Worm (Caenorhabditis elegans) whole organism, young adult: Measurements from ENCODE around the gene W02A2.12.

ENCODE experiments used
- B0035.1 ChIP-seq: sonication (generic microtip); optimal IDR thresholded peaks from 2 replicates; lab custom pipeline; 2016; ENCODE audit warnings: missing genetic modification characterization, mild to moderate bottlenecking, missing compliant biosample characterization, missing genotype, missing genetic modification reagents
- C17E4.6 ChIP-seq: fragments of 200-800 bp; sonication (Bioruptor generic); IDR thresholded peaks from 2 replicates; pipeline ENCODE4 v1.3.6; 2022; ENCODE audit warnings: missing genetic modification reagents, missing genetic modification characterization, missing compliant biosample characterization
- F39B2.1 ChIP-seq: fragments of 200-800 bp; sonication (Bioruptor generic); IDR thresholded peaks from 2 replicates; pipeline ENCODE4 v1.3.6; 2022; ENCODE audit warnings: missing genetic modification reagents, missing genetic modification characterization, missing compliant biosample characterization
- F49E8.2 ChIP-seq: sonication (generic microtip); optimal IDR thresholded peaks from 3 replicates; lab custom pipeline; 2017; ENCODE audit warnings: missing genetic modification characterization, mild to moderate bottlenecking, missing compliant biosample characterization, antibody characterized with exemption, moderate library complexity; ENCODE audit not compliant: insufficient read depth
- F55B11.4 ChIP-seq: sonication (generic microtip); optimal IDR thresholded peaks from 2 replicates; lab custom pipeline; 2016; ENCODE audit warnings: missing compliant biosample characterization, missing genetic modification characterization, borderline replicate concordance; ENCODE audit not compliant: insufficient read depth
- F57A8.1 ChIP-seq: fragments of 200-800 bp; sonication (Bioruptor generic); optimal IDR thresholded peaks from 2 replicates; lab custom pipeline; 2018; ENCODE audit warnings: mild to moderate bottlenecking, missing genetic modification characterization, moderate library complexity, missing compliant biosample characterization
- K11D2.4 ChIP-seq: fragments of 200-800 bp; sonication (Bioruptor generic); IDR thresholded peaks from 2 replicates; pipeline ENCODE4 v1.3.6; 2022; ENCODE audit warnings: missing genetic modification reagents, missing genetic modification characterization, missing compliant biosample characterization
- Y53G8AR.9 ChIP-seq: fragments of 200-800 bp; sonication (Bioruptor generic); conservative IDR thresholded peaks from 2 replicates; pipeline ENCODE4 v1.3.6; 2022; ENCODE audit warnings: missing genetic modification reagents, missing genetic modification characterization, missing compliant biosample characterization
- Y79H2A.3 ChIP-seq: fragments of 200-800 bp; sonication (Bioruptor generic); conservative IDR thresholded peaks from 2 replicates; pipeline ENCODE4 v1.3.6; 2022; ENCODE audit warnings: missing genetic modification reagents, missing genetic modification characterization, missing compliant biosample characterization
- ZK185.1 ChIP-seq: sonication (generic microtip); optimal IDR thresholded peaks from 2 replicates; lab custom pipeline; 2016; ENCODE audit warnings: mild to moderate bottlenecking, missing genetic modification characterization, missing compliant biosample characterization; ENCODE audit not compliant: poor library complexity, severe bottlenecking
- aptf-2 ChIP-seq: fragments of 200-800 bp; sonication (Bioruptor generic); conservative IDR thresholded peaks from 2 replicates; pipeline ENCODE4 v1.3.6; 2022; ENCODE audit warnings: missing genetic modification reagents, missing genetic modification characterization, missing compliant biosample characterization
- atf-7 ChIP-seq: sonication (generic microtip); optimal IDR thresholded peaks from 2 replicates; lab custom pipeline; 2017; ENCODE audit warnings: mild to moderate bottlenecking, missing genetic modification characterization, missing compliant biosample characterization
- athp-1 ChIP-seq: sonication (generic microtip); optimal IDR thresholded peaks from 2 replicates; lab custom pipeline; 2017; ENCODE audit warnings: mild to moderate bottlenecking, missing genetic modification characterization, missing compliant biosample characterization
- bed-1 ChIP-seq: fragments of 200-800 bp; sonication (Bioruptor generic); IDR thresholded peaks from 2 replicates; pipeline ENCODE4 v1.3.6; 2022; ENCODE audit warnings: missing genetic modification reagents, missing genetic modification characterization, missing compliant biosample characterization
- bed-2 ChIP-seq: fragments of 200-800 bp; sonication (Bioruptor generic); IDR thresholded peaks from 2 replicates; pipeline ENCODE4 v1.3.6; 2022; ENCODE audit warnings: missing genetic modification reagents, missing genetic modification characterization, missing compliant biosample characterization
- cebp-2 ChIP-seq: fragments of 200-800 bp; sonication (Bioruptor generic); IDR thresholded peaks from 2 replicates; pipeline ENCODE4 v1.3.6; 2022; ENCODE audit warnings: missing genetic modification characterization, missing compliant biosample characterization
- ceh-27 ChIP-seq: fragments of 200-800 bp; sonication (Bioruptor generic); optimal IDR thresholded peaks from 2 replicates; lab custom pipeline; 2018; ENCODE audit warnings: mild to moderate bottlenecking, missing genetic modification characterization, moderate library complexity, missing compliant biosample characterization
- dox-1 ChIP-seq: fragments of 200-800 bp; sonication (Bioruptor generic); IDR thresholded peaks from 2 replicates; pipeline ENCODE4 v1.3.6; 2022; ENCODE audit warnings: missing genetic modification reagents, missing genetic modification characterization, missing compliant biosample characterization
- egrh-3 ChIP-seq: fragments of 200-800 bp; sonication (Bioruptor generic); IDR thresholded peaks from 2 replicates; pipeline ENCODE4 v1.3.6; 2022; ENCODE audit warnings: missing genetic modification reagents, missing genetic modification characterization, missing compliant biosample characterization
- ekl-4 ChIP-seq: fragments of 200-800 bp; sonication (Bioruptor generic); IDR thresholded peaks from 2 replicates; pipeline ENCODE4 v1.3.6; 2022; ENCODE audit warnings: missing genetic modification reagents, missing genetic modification characterization, missing compliant biosample characterization
- ets-4 ChIP-seq: fragments of 200-800 bp; sonication (Bioruptor generic); optimal IDR thresholded peaks from 2 replicates; lab custom pipeline; 2018; ENCODE audit warnings: mild to moderate bottlenecking, missing genetic modification characterization, missing compliant biosample characterization
- him-1 ChIP-seq: sonication (generic microtip); optimal IDR thresholded peaks from 2 replicates; lab custom pipeline; 2016; ENCODE audit warnings: missing genotype, missing genetic modification reagents, missing genetic modification characterization, missing compliant biosample characterization
- hlh-26 ChIP-seq: fragments of 200-800 bp; sonication (Bioruptor generic); conservative IDR thresholded peaks from 2 replicates; pipeline ENCODE4 v1.3.6; 2022; ENCODE audit warnings: missing genetic modification reagents, missing genetic modification characterization, missing compliant biosample characterization
- hsf-1 ChIP-seq: fragments of 200-800 bp; sonication (Bioruptor generic); IDR thresholded peaks from 2 replicates; pipeline ENCODE4 v1.3.6; 2022; ENCODE audit warnings: missing genetic modification reagents, missing genetic modification characterization, missing compliant biosample characterization
- let-607 ChIP-seq, 2 experiments: fragments of 200-800 bp in 1 of 2; sonication (Bioruptor generic) in 1 of 2; sonication (generic microtip) in 1 of 2; optimal IDR thresholded peaks; 2 replicates each; lab custom pipeline; 2016 to 2018; ENCODE audit warnings: mild to moderate bottlenecking in 2 of 2, missing compliant biosample characterization in 2 of 2, missing genetic modification characterization in 2 of 2, moderate library complexity in 2 of 2, missing genotype in 1 of 2
- lin-35 ChIP-seq, 3 experiments: fragments of 150-350 bp in 2 of 3; sonication (generic microtip) in 1 of 3; optimal IDR thresholded peaks; 2 replicates each; lab custom pipeline; 2014 to 2018; ENCODE audit warnings: missing biosample characterization in 3 of 3, missing genetic modification characterization in 3 of 3, missing genetic modification reagents in 3 of 3
- lin-54 ChIP-seq: fragments of 200-800 bp; sonication (Bioruptor generic); optimal IDR thresholded peaks from 2 replicates; lab custom pipeline; 2018; ENCODE audit warnings: mild to moderate bottlenecking, missing genetic modification characterization, missing compliant biosample characterization
- lir-1 ChIP-seq: fragments of 200-800 bp; sonication (Bioruptor generic); conservative IDR thresholded peaks from 2 replicates; pipeline ENCODE4 v1.3.6; 2022; ENCODE audit warnings: missing genetic modification reagents, missing genetic modification characterization, missing compliant biosample characterization
- lsy-27 ChIP-seq: sonication (generic microtip); optimal IDR thresholded peaks from 2 replicates; lab custom pipeline; 2017; ENCODE audit warnings: missing genetic modification characterization, mild to moderate bottlenecking, missing compliant biosample characterization, antibody characterized with exemption, missing genotype, borderline replicate concordance; ENCODE audit not compliant: insufficient read depth
- mcd-1 ChIP-seq: fragments of 200-800 bp; sonication (Bioruptor generic); IDR thresholded peaks from 2 replicates; pipeline ENCODE4 v1.3.6; 2022; ENCODE audit warnings: missing genetic modification reagents, missing genetic modification characterization, missing compliant biosample characterization
- mel-28 ChIP-seq: sonication (generic microtip); optimal IDR thresholded peaks from 2 replicates; lab custom pipeline; 2016; ENCODE audit warnings: borderline replicate concordance, mild to moderate bottlenecking, missing genetic modification characterization, missing compliant biosample characterization
- mxl-1 ChIP-seq: sonication (generic microtip); optimal IDR thresholded peaks from 2 replicates; lab custom pipeline; 2016; ENCODE audit warnings: missing genetic modification characterization, missing compliant biosample characterization
- nfya-1 ChIP-seq: sonication (generic microtip); optimal IDR thresholded peaks from 2 replicates; lab custom pipeline; 2017; ENCODE audit warnings: antibody characterized with exemption, missing compliant biosample characterization, missing genetic modification characterization, borderline replicate concordance; ENCODE audit not compliant: insufficient read depth
- nfya-2 ChIP-seq: fragments of 200-800 bp; sonication (Bioruptor generic); IDR thresholded peaks from 2 replicates; pipeline ENCODE4 v1.3.6; 2022; ENCODE audit warnings: missing genetic modification reagents, missing genetic modification characterization, missing compliant biosample characterization
- nhr-179 ChIP-seq: sonication (generic microtip); optimal IDR thresholded peaks from 2 replicates; lab custom pipeline; 2016; ENCODE audit warnings: mild to moderate bottlenecking, missing genetic modification characterization, missing compliant biosample characterization
- nhr-90 ChIP-seq: sonication (generic microtip); optimal IDR thresholded peaks from 2 replicates; lab custom pipeline; 2016; ENCODE audit warnings: missing genotype, mild to moderate bottlenecking, missing genetic modification characterization, missing compliant biosample characterization
- rec-8 ChIP-seq, 2 experiments: sonication (generic microtip); optimal IDR thresholded peaks; 2 replicates each; lab custom pipeline; 2016; ENCODE audit warnings: mild to moderate bottlenecking in 2 of 2, missing genetic modification characterization in 2 of 2, missing genetic modification reagents in 2 of 2, missing genotype in 2 of 2, missing biosample characterization in 1 of 2, missing compliant biosample characterization in 1 of 2, moderate library complexity in 1 of 2
- snpc-1.1 ChIP-seq: sonication (generic microtip); optimal IDR thresholded peaks from 2 replicates; lab custom pipeline; 2017; ENCODE audit warnings: missing genetic modification characterization, mild to moderate bottlenecking, missing compliant biosample characterization, antibody characterized with exemption, moderate library complexity, missing genotype, missing genetic modification reagents; ENCODE audit not compliant: insufficient read depth
- somi-1 ChIP-seq: fragments of 200-800 bp; sonication (Bioruptor generic); optimal IDR thresholded peaks from 2 replicates; lab custom pipeline; 2018; ENCODE audit warnings: mild to moderate bottlenecking, missing genetic modification characterization, missing compliant biosample characterization
- sptf-2 ChIP-seq: fragments of 200-800 bp; sonication (Bioruptor generic); optimal IDR thresholded peaks from 2 replicates; lab custom pipeline; 2018; ENCODE audit warnings: mild to moderate bottlenecking, missing genetic modification characterization, missing compliant biosample characterization
- tbp1 ChIP-seq: fragments of 200-800 bp; sonication (Bioruptor generic); optimal IDR thresholded peaks from 2 replicates; lab custom pipeline; 2018; ENCODE audit warnings: mild to moderate bottlenecking, missing genetic modification characterization, missing compliant biosample characterization
- tbx-9 ChIP-seq: sonication (generic microtip); optimal IDR thresholded peaks from 2 replicates; lab custom pipeline; 2016; ENCODE audit warnings: borderline replicate concordance, missing genetic modification characterization, inconsistent platforms, missing compliant biosample characterization
- tlf-1 ChIP-seq: fragments of 200-800 bp; sonication (Bioruptor generic); optimal IDR thresholded peaks from 2 replicates; lab custom pipeline; 2018; ENCODE audit warnings: mild to moderate bottlenecking, missing genetic modification characterization, missing compliant biosample characterization
- unc-130 ChIP-seq: sonication (generic microtip); optimal IDR thresholded peaks from 2 replicates; lab custom pipeline; 2016; ENCODE audit warnings: missing genetic modification reagents, missing genetic modification characterization, missing compliant biosample characterization
- unc-62 ChIP-seq: fragments of 150-350 bp; optimal IDR thresholded peaks from 2 replicates; lab custom pipeline; 2014; ENCODE audit warnings: missing biosample characterization, missing genetic modification reagents, missing genetic modification characterization
- ztf-22 ChIP-seq: fragments of 200-800 bp; sonication (Bioruptor generic); optimal IDR thresholded peaks from 2 replicates; lab custom pipeline; 2018; ENCODE audit warnings: mild to moderate bottlenecking, missing genetic modification characterization, moderate library complexity, missing compliant biosample characterization
- ztf-26 ChIP-seq: sonication (generic microtip); optimal IDR thresholded peaks from 2 replicates; lab custom pipeline; 2017; ENCODE audit warnings: missing genetic modification characterization, missing compliant biosample characterization

The W02A2.12 gene

DNA sequence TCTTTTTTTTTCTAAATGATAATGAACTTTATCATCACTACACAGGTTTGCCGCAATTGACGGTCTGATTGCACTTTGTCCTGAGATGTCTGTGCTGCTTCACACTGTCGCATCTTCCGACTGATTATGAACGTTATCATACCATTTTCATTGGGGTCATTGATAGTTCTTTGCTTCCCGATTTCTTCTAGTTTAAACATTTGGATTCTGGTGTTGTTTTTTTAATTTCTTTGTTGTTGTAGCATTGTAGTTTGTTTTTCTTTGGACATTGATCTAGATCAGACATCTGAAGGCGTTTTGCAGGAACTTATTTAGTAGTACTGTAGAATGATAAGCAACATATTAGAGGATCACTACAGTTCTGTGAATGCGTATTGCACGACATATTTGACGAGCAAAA, 29.9 kb downstream of the W02A2.12 start (continued):
- TF ChIP-seq ceh-27 (GFP tag; lab: Kevin White, UChicago) (no peak), ztf-22 (GFP tag; lab: Kevin White, UChicago) (peak; percentile 46), lin-35 (GFP tag; optimal IDR thresholded peaks at IDR 0.05; lab: Kevin White, UChicago) (no peak), somi-1 (GFP tag; lab: Kevin White, UChicago) (no peak), nhr-179 (tag; lab: Kevin White, UChicago) (no peak), ets-4 (GFP tag; lab: Kevin White, UChicago) (peak; percentile 59), B0035.1 (tag; lab: Kevin White, UChicago) (no peak), bed-1 (no peak), F49E8.2 (tag; lab: Kevin White, UChicago) (no peak), ztf-26 (tag; lab: Kevin White, UChicago) (peak; percentile 16), him-1 (tag; lab: Kevin White, UChicago) (peak; percentile 17), K11D2.4 (GFP tag; lab: Robert Waterston, UW) (peak; percentile 56; the same call in 1 of the 2 replicates), ekl-4 (peak; percentile 34; the same call in 1 of the 2 replicates), lin-54 (GFP tag; lab: Kevin White, UChicago) (peak; percentile 31), bed-2 (GFP tag; lab: Robert Waterston, UW) (no peak), hsf-1 (GFP tag; lab: Robert Waterston, UW) (peak; percentile 51; the same call in 1 of the 2 replicates), rec-8 (tag; optimal IDR thresholded peaks at IDR 0.05; lab: Kevin White, UChicago) (no peak), cebp-2 (GFP tag; lab: Robert Waterston, UW) (peak; percentile 90; the same call in 1 of the 2 replicates), sptf-2 (GFP tag; lab: Kevin White, UChicago) (no peak), tbx-9 (tag; lab: Kevin White, UChicago) (peak; percentile 74), snpc-1.1 (no peak), ZK185.1 (tag; lab: Kevin White, UChicago) (no peak), C17E4.6 (GFP tag; lab: Robert Waterston, UW) (no peak), nfya-2 (GFP tag; lab: Robert Waterston, UW) (no peak), F55B11.4 (no peak), hlh-26 (GFP tag; lab: Robert Waterston, UW) (no peak), dox-1 (GFP tag; lab: Robert Waterston, UW) (no peak), unc-130 (GFP tag; lab: Kevin White, UChicago) (no peak), F39B2.1 (GFP tag; lab: Robert Waterston, UW) (no peak), lir-1 (GFP tag; lab: Robert Waterston, UW) (no peak), F57A8.1 (GFP tag; lab: Kevin White, UChicago) (no peak), mel-28 (tag; lab: Kevin White, UChicago) (no peak), Y53G8AR.9 (GFP tag; lab: Robert Waterston, UW) (peak; percentile 91), Y79H2A.3 (no peak), aptf-2 (GFP tag; lab: Robert Waterston, UW) (no peak), mcd-1 (peak; percentile 46), tlf-1 (GFP tag; lab: Kevin White, UChicago) (peak; percentile 83), egrh-3 (GFP tag; lab: Robert Waterston, UW) (no peak), lsy-27 (tag; lab: Kevin White, UChicago) (no peak), tbp1 (GFP tag; lab: Kevin White, UChicago) (peak; percentile 64), unc-62 (GFP tag; lab: Kevin White, UChicago) (no peak), mxl-1 (tag; lab: Kevin White, UChicago) (no peak), nhr-90 (peak; percentile 51), atf-7 (tag; lab: Kevin White, UChicago) (peak; percentile 60), nfya-1 (tag; lab: Kevin White, UChicago) (no peak), let-607 (tag; optimal IDR thresholded peaks at IDR 0.05; lab: Kevin White, UChicago) (peak in 1 of 2 experiments; percentile 54), athp-1 (tag; lab: Kevin White, UChicago) (peak; percentile 61)
